Fruit fly (Drosophila melanogaster): ENCODE measurements around the gene Ifrd1.
A peak's percentile ranks its signal among the peaks of the same experiment; 100 is the strongest.

Ifrd1 gene

dm6 chr2L:2874185-2874541 is at the start of gene Ifrd1:
Gene Ifrd1 (minus strand): TSS chr2L:2874489.
- peak; percentile 12 for TF ChIP-seq CG17801 (GFP tag; optimal IDR thresholded peaks at IDR 0.05; ENCODE audit: partially characterized antibody)

- no peak for TF ChIP-seq CG17801 (GFP tag; optimal IDR thresholded peaks at IDR 0.05; ENCODE audit: partially characterized antibody)
Observed at dm6 chr2L:2920641-2921040, 46.4 kb upstream of the Ifrd1 start.

- no peak for TF ChIP-seq CG17801 (GFP tag; optimal IDR thresholded peaks at IDR 0.05; ENCODE audit: partially characterized antibody)
Observed at dm6 chr2L:2910957-2911356, 36.7 kb upstream of the Ifrd1 start.

dm6 chr2L:2909495-2909894 is 35.2 kb upstream of the Ifrd1 start:
- no peak for TF ChIP-seq CG17801 (GFP tag; optimal IDR thresholded peaks at IDR 0.05; ENCODE audit: partially characterized antibody)

- TF ChIP-seq CG17801 (GFP tag; optimal IDR thresholded peaks at IDR 0.05; ENCODE audit: partially characterized antibody) = peak; percentile 37
Observed at dm6 chr2L:2908440-2909154, 34.3 kb upstream of the Ifrd1 start.

dm6 chr2L:2907776-2908175 is 33.5 kb upstream of the Ifrd1 start:
- TF ChIP-seq CG17801 (GFP tag; optimal IDR thresholded peaks at IDR 0.05; ENCODE audit: partially characterized antibody) = no peak

dm6 chr2L:2906122-2906521 is 31.8 kb upstream of the Ifrd1 start:
- TF ChIP-seq CG17801 (GFP tag; optimal IDR thresholded peaks at IDR 0.05; ENCODE audit: partially characterized antibody) = no peak

dm6 chr2L:2905051-2905446 is 30.8 kb upstream of the Ifrd1 start:
- TF ChIP-seq CG17801 (GFP tag; optimal IDR thresholded peaks at IDR 0.05; ENCODE audit: partially characterized antibody) = peak; percentile 95

- no peak for TF ChIP-seq CG17801 (GFP tag; optimal IDR thresholded peaks at IDR 0.05; ENCODE audit: partially characterized antibody)
Observed at dm6 chr2L:2904316-2905050, 30.2 kb upstream of the Ifrd1 start.

- no peak for TF ChIP-seq CG17801 (GFP tag; optimal IDR thresholded peaks at IDR 0.05; ENCODE audit: partially characterized antibody)
Observed at dm6 chr2L:2903649-2904048, 29.4 kb upstream of the Ifrd1 start.

- no peak for TF ChIP-seq CG17801 (GFP tag; optimal IDR thresholded peaks at IDR 0.05; ENCODE audit: partially characterized antibody)
Observed at dm6 chr2L:2901445-2901844, 27.2 kb upstream of the Ifrd1 start.

dm6 chr2L:2900392-2901028 is 26.2 kb upstream of the Ifrd1 start:
- TF ChIP-seq CG17801 (GFP tag; optimal IDR thresholded peaks at IDR 0.05; ENCODE audit: partially characterized antibody) = no peak

dm6 chr2L:2898247-2898646 is 24.0 kb upstream of the Ifrd1 start:
- TF ChIP-seq CG17801 (GFP tag; optimal IDR thresholded peaks at IDR 0.05; ENCODE audit: partially characterized antibody) = no peak

dm6 chr2L:2897710-2898109 is 23.4 kb upstream of the Ifrd1 start:
- no peak for TF ChIP-seq CG17801 (GFP tag; optimal IDR thresholded peaks at IDR 0.05; ENCODE audit: partially characterized antibody)

- TF ChIP-seq CG17801 (GFP tag; optimal IDR thresholded peaks at IDR 0.05; ENCODE audit: partially characterized antibody) = no peak
Observed at dm6 chr2L:2897024-2897549, 22.8 kb upstream of the Ifrd1 start.

- TF ChIP-seq CG17801 (GFP tag; optimal IDR thresholded peaks at IDR 0.05; ENCODE audit: partially characterized antibody) = no peak
Observed at dm6 chr2L:2894356-2894755, 20.1 kb upstream of the Ifrd1 start.
